Worm (Caenorhabditis elegans) whole organism, mixed stage, embryonic: ENCODE results near the gene gcy-29.

Experiments used
- blmp-1 ChIP-seq: fragments of 150-350 bp; optimal IDR thresholded peaks from 2 replicates; lab custom pipeline; 2014; ENCODE audit warnings: missing biosample characterization, missing genetic modification characterization
- ces-1 ChIP-seq: fragments of 150-350 bp; optimal IDR thresholded peaks from 2 replicates; lab custom pipeline; 2014; ENCODE audit warnings: missing biosample characterization, missing genetic modification reagents, missing genetic modification characterization
- elt-3 ChIP-seq: fragments of 150-350 bp; optimal IDR thresholded peaks from 2 replicates; lab custom pipeline; 2014; ENCODE audit warnings: missing biosample characterization, missing genetic modification characterization
- lin-13 ChIP-seq: fragments of 150-350 bp; optimal IDR thresholded peaks from 2 replicates; lab custom pipeline; 2014; ENCODE audit warnings: missing biosample characterization, missing genetic modification characterization
- mep-1 ChIP-seq: fragments of 150-350 bp; optimal IDR thresholded peaks from 2 replicates; lab custom pipeline; 2017; ENCODE audit warnings: missing biosample characterization, missing genetic modification reagents, missing genetic modification characterization, inconsistent platforms
- nhr-237 ChIP-seq: fragments of 150-350 bp; optimal IDR thresholded peaks from 2 replicates; lab custom pipeline; 2014; ENCODE audit warnings: missing biosample characterization, missing genetic modification characterization
- nhr-28 ChIP-seq: fragments of 150-350 bp; optimal IDR thresholded peaks from 2 replicates; lab custom pipeline; 2014; ENCODE audit warnings: missing biosample characterization, missing genetic modification characterization
- nhr-76 ChIP-seq: sonication (generic microtip); optimal IDR thresholded peaks from 2 replicates; lab custom pipeline; 2017; ENCODE audit warnings: missing biosample characterization, missing genetic modification characterization
- pha-4 ChIP-seq: fragments of 150-350 bp; optimal IDR thresholded peaks from 2 replicates; lab custom pipeline; 2018; ENCODE audit warnings: missing biosample characterization, missing genetic modification reagents, missing genetic modification characterization
- snpc-4 ChIP-seq: fragments of 150-350 bp; optimal IDR thresholded peaks from 2 replicates; lab custom pipeline; 2014; ENCODE audit warnings: missing biosample characterization, missing genetic modification characterization
- sptf-1 ChIP-seq: sonication (generic microtip); optimal IDR thresholded peaks from 2 replicates; lab custom pipeline; 2017; ENCODE audit warnings: mild to moderate bottlenecking, missing genetic modification characterization, moderate library complexity, missing compliant biosample characterization
- unc-39 ChIP-seq: fragments of 150-350 bp; optimal IDR thresholded peaks from 2 replicates; lab custom pipeline; 2014; ENCODE audit warnings: missing biosample characterization, missing genetic modification characterization
- unc-62 ChIP-seq: fragments of 150-350 bp; optimal IDR thresholded peaks from 2 replicates; lab custom pipeline; 2014; ENCODE audit warnings: missing biosample characterization, missing genetic modification reagents, missing genetic modification characterization
- ztf-11 ChIP-seq: fragments of 150-350 bp; optimal IDR thresholded peaks from 2 replicates; lab custom pipeline; 2014; ENCODE audit warnings: missing biosample characterization, missing genetic modification characterization

DNA sequence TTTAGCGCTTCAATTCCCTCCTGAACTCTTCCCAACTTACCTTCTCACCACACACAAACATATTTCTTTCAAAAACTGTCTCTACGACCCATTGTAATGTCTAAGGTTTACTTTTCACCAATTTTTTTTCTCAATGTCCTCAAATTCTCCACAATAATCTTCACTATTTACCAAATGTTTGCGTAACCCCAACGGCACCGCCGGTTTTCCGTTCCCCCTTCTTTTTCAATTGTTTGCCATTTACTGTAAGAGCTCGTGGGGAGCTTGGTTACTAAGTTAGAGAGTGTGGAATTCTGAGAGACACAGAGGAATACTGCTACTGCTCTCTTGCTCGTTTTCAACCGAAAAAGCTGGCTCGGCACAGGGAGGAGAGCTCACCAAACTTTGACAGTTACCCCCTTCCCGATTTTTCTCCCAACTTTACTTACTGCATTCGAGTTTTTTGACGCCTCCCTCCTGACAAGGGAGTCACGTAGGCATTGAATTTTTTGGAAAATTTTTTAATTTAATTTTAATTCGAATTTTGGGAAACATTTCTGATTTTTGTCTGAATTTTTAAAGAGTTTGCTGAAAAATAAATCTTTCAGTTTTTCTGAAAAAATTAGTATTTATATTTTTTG is 22.1 kb upstream of the gcy-29 start:
- TF ChIP-seq pha-4 (no peak), snpc-4 (tag; lab: Kevin White, UChicago) (no peak), ces-1 (GFP tag; lab: Kevin White, UChicago) (no peak), unc-39 (tag; lab: Kevin White, UChicago) (no peak), ztf-11 (tag; lab: Kevin White, UChicago) (no peak), elt-3 (no peak), sptf-1 (tag; lab: Kevin White, UChicago) (no peak), lin-13 (tag; lab: Kevin White, UChicago) (no peak), unc-62 (GFP tag; lab: Kevin White, UChicago) (no peak), nhr-28 (tag; lab: Kevin White, UChicago) (no peak), mep-1 (tag; lab: Kevin White, UChicago) (no peak), nhr-237 (tag; lab: Kevin White, UChicago) (no peak), blmp-1 (tag; lab: Kevin White, UChicago) (no peak), nhr-76 (tag; lab: Kevin White, UChicago) (no peak)
